Comparison of ENCODE assay signal across 2 worm cellular contexts in the genomic region with DNA sequence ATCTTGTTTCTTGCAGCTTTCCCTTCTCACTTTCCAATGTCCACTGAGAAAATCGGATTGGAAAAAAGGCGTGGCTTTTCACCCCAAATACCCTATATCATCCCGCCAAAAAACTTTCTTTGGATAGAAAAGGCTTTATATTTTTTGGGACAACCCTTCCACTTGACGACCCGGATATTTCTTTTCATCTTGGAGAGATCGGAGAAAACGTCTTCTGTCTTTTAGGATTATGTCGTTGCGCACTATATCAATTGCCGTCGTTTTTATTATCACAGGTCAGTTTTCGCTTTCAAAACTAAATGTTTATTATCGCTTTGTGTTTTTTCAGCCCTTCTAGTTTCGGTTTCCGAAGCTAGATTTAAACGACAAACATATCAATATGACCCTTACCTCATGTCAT.
TF ChIP-seq lines count a peak whose summit lies in the region.

TSS of gene Y64H9A.2 (plus strand) at position 90 of the 400 bp plus-strand sequence.

TF ChIP-seq in whole organism, L1 larva, 84 proteins besides CTCF, POLR2A, EP300 and RAD21:
- TF ChIP-seq efl-3 (GFP tag; optimal IDR thresholded peaks at IDR 0.05; lab: Kevin White, UChicago): no peak
- TF ChIP-seq efl-1 (optimal IDR thresholded peaks at IDR 0.05; lab: Kevin White, UChicago): no peak
- TF ChIP-seq efl-1 (GFP tag; optimal IDR thresholded peaks at IDR 0.05 in 1 of 2; lab: Kevin White, UChicago): no peak
- peak; percentile 91 for TF ChIP-seq blmp-1 (tag; optimal IDR thresholded peaks at IDR 0.05; lab: Kevin White, UChicago)
TF ChIP-seq in whole organism, L1 larva: peak in this region for 1.

TF ChIP-seq in whole organism, L3 larva, 47 proteins besides CTCF, POLR2A, EP300 and RAD21:
- TF ChIP-seq nhr-23 (tag; optimal IDR thresholded peaks at IDR 0.05; lab: Kevin White, UChicago) (peak; percentile 45), nhr-77 (tag; optimal IDR thresholded peaks at IDR 0.05; lab: Kevin White, UChicago) (no peak)
TF ChIP-seq in whole organism, L3 larva: peak in this region for 1.
